Worm (Caenorhabditis elegans): ENCODE measurements around the gene C28H8.3.

DNA sequence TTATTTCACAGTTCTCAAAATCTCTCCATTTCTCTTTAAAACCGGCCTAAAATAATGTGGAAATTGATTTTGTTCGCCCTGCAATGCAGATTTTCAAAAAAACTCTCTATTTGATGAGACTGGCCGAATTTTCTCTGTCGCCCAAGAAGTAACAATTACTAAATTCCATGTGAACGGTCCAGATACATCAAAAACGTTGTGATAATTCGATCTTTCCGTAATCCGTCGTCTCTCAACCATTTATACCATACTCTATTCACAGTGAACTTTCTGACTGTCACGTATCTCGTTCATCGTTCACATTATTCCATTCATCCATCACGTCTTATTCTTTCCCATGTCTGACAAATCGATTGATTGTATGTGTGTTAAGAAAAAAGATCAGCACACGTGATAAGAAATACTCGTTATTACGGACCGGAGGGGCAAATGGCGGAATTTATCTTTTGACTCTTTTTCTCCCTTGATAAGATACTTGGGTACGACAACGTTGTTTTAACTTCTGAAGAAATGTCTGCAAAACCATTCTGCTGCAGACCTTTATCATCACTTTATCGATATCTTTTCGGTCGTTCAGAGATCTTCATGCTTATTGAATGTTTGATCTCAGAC lies 12.7 kb downstream of the C28H8.3 start:
- TF ChIP-seq him-1 (tag; optimal IDR thresholded peaks at IDR 0.05), result no peak
- no peak for TF ChIP-seq W03F9.2 (tag; optimal IDR thresholded peaks at IDR 0.05)
- no peak for TF ChIP-seq dao-5 (tag; optimal IDR thresholded peaks at IDR 0.05)
